Worm (Caenorhabditis elegans): Measurements from ENCODE around the gene ttr-5.

DNA sequence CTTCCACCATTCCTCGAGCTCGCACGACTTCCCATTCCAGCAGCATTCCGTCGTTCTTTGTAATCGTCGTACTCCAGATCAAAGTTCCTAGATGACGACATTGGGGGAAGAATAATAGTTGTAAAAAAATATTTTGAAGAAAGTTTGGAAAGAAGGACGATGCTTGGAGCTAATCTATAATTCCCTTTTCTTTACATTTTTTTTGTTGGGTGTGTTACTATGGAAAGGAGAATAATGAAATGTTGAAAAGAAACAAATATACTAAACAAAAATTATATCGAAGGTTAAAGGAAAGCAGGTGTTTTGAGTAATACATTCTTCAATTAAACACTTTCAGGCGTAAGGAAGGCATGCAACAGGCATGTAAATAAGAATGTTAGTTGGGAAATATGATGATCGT lies 850 bp upstream of the ttr-5 start, which contains the start of gene C40H1.3:
- no peak for TF ChIP-seq ceh-82 (tag; optimal IDR thresholded peaks at IDR 0.05)
- TF ChIP-seq elt-3 (tag; optimal IDR thresholded peaks at IDR 0.05) = no peak
- no peak for TF ChIP-seq dmd-4 (tag; optimal IDR thresholded peaks at IDR 0.05)
- no peak for TF ChIP-seq ZK546.5 (tag; optimal IDR thresholded peaks at IDR 0.05)
- TF ChIP-seq unc-39 (tag; optimal IDR thresholded peaks at IDR 0.05) = no peak
- TF ChIP-seq nhr-21 (tag; optimal IDR thresholded peaks at IDR 0.05) = no peak
- no peak for TF ChIP-seq alr-1 (tag; optimal IDR thresholded peaks at IDR 0.05)

Data from whole organism, L2 larva.